Fruit fly (Drosophila melanogaster) whole organism, prepupa: ENCODE data around the gene CG13989.
A peak's percentile ranks its signal among the peaks of the same experiment; 100 is the strongest.

ENCODE experiments used
- Blimp-1 ChIP-seq: fragments of 200-800 bp; sonication (Bioruptor generic); optimal IDR thresholded peaks from 3 replicates; lab custom pipeline; 2017; ENCODE audit warnings: missing biosample characterization, missing genetic modification characterization, mild to moderate bottlenecking, moderate library complexity, missing genetic modification reagents
- CG10631 ChIP-seq: fragments of 200-800 bp; sonication (Bioruptor generic); optimal IDR thresholded peaks from 2 replicates; lab custom pipeline; 2016; ENCODE audit warnings: missing biosample characterization, missing genetic modification characterization
- CG10669 ChIP-seq: fragments of 200-800 bp; sonication (Bioruptor generic); optimal IDR thresholded peaks from 3 replicates; lab custom pipeline; 2018; ENCODE audit warnings: missing biosample characterization, mild to moderate bottlenecking, missing genetic modification characterization, moderate library complexity
- CG11294 ChIP-seq: fragments of 200-800 bp; sonication (Bioruptor generic); IDR thresholded peaks from 2 replicates; pipeline ENCODE4 v1.3.6; 2022; ENCODE audit warnings: missing biosample characterization, missing genetic modification characterization
- CG11762 ChIP-seq: fragments of 200-800 bp; sonication (Bioruptor generic); optimal IDR thresholded peaks from 3 replicates; lab custom pipeline; 2016; ENCODE audit warnings: missing biosample characterization, missing genetic modification characterization; ENCODE audit not compliant: insufficient read depth
- CG15336 ChIP-seq: fragments of 200-800 bp; sonication (Bioruptor generic); IDR thresholded peaks from 2 replicates; pipeline ENCODE4 v1.3.6; 2022; ENCODE audit warnings: missing biosample characterization, missing genetic modification characterization
- CG1621 ChIP-seq: fragments of 200-800 bp; sonication (Bioruptor generic); optimal IDR thresholded peaks from 3 replicates; lab custom pipeline; 2018; ENCODE audit warnings: missing biosample characterization, mild to moderate bottlenecking, missing genetic modification characterization
- CG16779 ChIP-seq: fragments of 200-800 bp; sonication (Bioruptor generic); optimal IDR thresholded peaks from 3 replicates; lab custom pipeline; 2017; ENCODE audit warnings: missing biosample characterization, mild to moderate bottlenecking, missing genetic modification characterization
- CG32006 ChIP-seq: fragments of 200-800 bp; sonication (Bioruptor generic); optimal IDR thresholded peaks from 3 replicates; lab custom pipeline; 2017; ENCODE audit warnings: missing biosample characterization, mild to moderate bottlenecking, missing genetic modification characterization
- CG34406 ChIP-seq: fragments of 200-800 bp; sonication (Bioruptor generic); optimal IDR thresholded peaks from 3 replicates; lab custom pipeline; 2016; ENCODE audit warnings: missing biosample characterization, missing genetic modification characterization
- CG3919 ChIP-seq: fragments of 200-800 bp; sonication (Bioruptor generic); optimal IDR thresholded peaks from 3 replicates; lab custom pipeline; 2016; ENCODE audit warnings: missing biosample characterization, missing genetic modification characterization
- CG6163 ChIP-seq: fragments of 200-800 bp; sonication (Bioruptor generic); IDR thresholded peaks from 3 replicates; pipeline ENCODE4 v1.3.6; 2022; ENCODE audit warnings: missing biosample characterization, missing genetic modification characterization
- CG6808 ChIP-seq: fragments of 200-800 bp; sonication (Bioruptor generic); optimal IDR thresholded peaks from 3 replicates; lab custom pipeline; 2017; ENCODE audit warnings: missing biosample characterization, missing genetic modification characterization, mild to moderate bottlenecking, moderate library complexity, missing genetic modification reagents
- CG6854 ChIP-seq: fragments of 200-800 bp; sonication (Bioruptor generic); optimal IDR thresholded peaks from 2 replicates; lab custom pipeline; 2017; ENCODE audit warnings: missing biosample characterization, mild to moderate bottlenecking, missing genetic modification characterization
- CG8119 ChIP-seq: fragments of 200-800 bp; sonication (Bioruptor generic); IDR thresholded peaks from 3 replicates; pipeline ENCODE4 v1.3.6; 2022; ENCODE audit warnings: missing biosample characterization, missing genetic modification characterization
- CG8319 ChIP-seq: fragments of 200-800 bp; sonication (Bioruptor generic); optimal IDR thresholded peaks from 3 replicates; lab custom pipeline; 2016; ENCODE audit warnings: missing biosample characterization, missing genetic modification characterization
- CG8632 ChIP-seq: fragments of 200-800 bp; sonication (Bioruptor generic); optimal IDR thresholded peaks from 3 replicates; lab custom pipeline; 2016; ENCODE audit warnings: missing biosample characterization, missing genetic modification characterization
- CG9139 ChIP-seq: fragments of 200-800 bp; sonication (Bioruptor generic); optimal IDR thresholded peaks from 3 replicates; lab custom pipeline; 2017; ENCODE audit warnings: missing biosample characterization, mild to moderate bottlenecking, missing genetic modification characterization
- Eip75B ChIP-seq: fragments of 200-800 bp; sonication (Bioruptor generic); optimal IDR thresholded peaks from 3 replicates; lab custom pipeline; 2016; ENCODE audit warnings: missing biosample characterization, missing genetic modification characterization
- Eip78C ChIP-seq: fragments of 200-800 bp; sonication (Bioruptor generic); peaks from one replicate; lab custom pipeline; 2016; ENCODE audit warnings: missing biosample characterization, missing genetic modification characterization
- Eip93F ChIP-seq: fragments of 200-800 bp; sonication (Bioruptor generic); optimal IDR thresholded peaks from 2 replicates; lab custom pipeline; 2016; ENCODE audit warnings: missing biosample characterization, mild to moderate bottlenecking, missing genetic modification characterization
- Ets96B ChIP-seq: fragments of 200-800 bp; optimal IDR thresholded peaks from 2 replicates; lab custom pipeline; 2019; ENCODE audit warnings: missing biosample characterization, mild to moderate bottlenecking, missing genetic modification characterization, moderate library complexity
- Hr39 ChIP-seq: fragments of 200-800 bp; sonication (Bioruptor generic); optimal IDR thresholded peaks from 2 replicates; lab custom pipeline; 2016; ENCODE audit warnings: missing biosample characterization, missing genetic modification characterization
- Hr4 ChIP-seq: fragments of 200-800 bp; sonication (Bioruptor generic); optimal IDR thresholded peaks from 3 replicates; lab custom pipeline; 2016; ENCODE audit warnings: missing biosample characterization, missing genetic modification characterization
- Lpt ChIP-seq: fragments of 200-800 bp; sonication (Bioruptor generic); optimal IDR thresholded peaks from 3 replicates; lab custom pipeline; 2016; ENCODE audit warnings: missing biosample characterization, missing genetic modification characterization
- OdsH ChIP-seq: fragments of 200-800 bp; sonication (Bioruptor generic); optimal IDR thresholded peaks from 3 replicates; lab custom pipeline; 2016; ENCODE audit warnings: missing biosample characterization, missing genetic modification characterization
- Smox ChIP-seq: fragments of 200-800 bp; sonication (Bioruptor generic); optimal IDR thresholded peaks from 3 replicates; lab custom pipeline; 2016; ENCODE audit warnings: missing biosample characterization, missing genetic modification characterization
- Sox102F ChIP-seq: fragments of 200-800 bp; sonication (Bioruptor generic); optimal IDR thresholded peaks from 2 replicates; lab custom pipeline; 2016; ENCODE audit warnings: missing biosample characterization, mild to moderate bottlenecking, missing genetic modification characterization
- Sox14 ChIP-seq: fragments of 200-800 bp; sonication (Bioruptor generic); optimal IDR thresholded peaks from 3 replicates; lab custom pipeline; 2016; ENCODE audit warnings: missing biosample characterization, missing genetic modification characterization
- acj6 ChIP-seq: fragments of 200-800 bp; sonication (Bioruptor generic); optimal IDR thresholded peaks from 3 replicates; lab custom pipeline; 2016; ENCODE audit warnings: missing biosample characterization, missing genetic modification characterization
- eg ChIP-seq: fragments of 200-800 bp; sonication (Bioruptor generic); IDR thresholded peaks from 3 replicates; pipeline ENCODE4 v1.3.6; 2022; ENCODE audit warnings: missing biosample characterization, missing genetic modification characterization
- fkh ChIP-seq: fragments of 200-800 bp; sonication (Bioruptor generic); optimal IDR thresholded peaks from 3 replicates; lab custom pipeline; 2017; ENCODE audit warnings: missing biosample characterization, mild to moderate bottlenecking, missing genetic modification characterization, moderate library complexity
- lz ChIP-seq: fragments of 200-800 bp; sonication (Bioruptor generic); optimal IDR thresholded peaks from 3 replicates; lab custom pipeline; 2016; ENCODE audit warnings: missing biosample characterization, missing genetic modification characterization
- spab ChIP-seq: fragments of 200-800 bp; sonication (Bioruptor generic); optimal IDR thresholded peaks from 2 replicates; lab custom pipeline; 2017; ENCODE audit warnings: missing biosample characterization, mild to moderate bottlenecking, missing genetic modification characterization, missing genetic modification reagents
- ss ChIP-seq, 2 experiments: fragments of 200-800 bp; sonication (Bioruptor generic); optimal IDR thresholded peaks; 2 replicates in 1 of 2; 3 replicates in 1 of 2; lab custom pipeline; 2017 to 2018; ENCODE audit warnings: mild to moderate bottlenecking in 2 of 2, missing biosample characterization in 2 of 2, missing genetic modification characterization in 2 of 2, moderate library complexity in 1 of 2
- svp ChIP-seq: fragments of 200-800 bp; sonication (Bioruptor generic); peaks from one replicate; lab custom pipeline; 2016; ENCODE audit warnings: missing biosample characterization, missing genetic modification characterization
- topi ChIP-seq: fragments of 200-800 bp; sonication (Bioruptor generic); optimal IDR thresholded peaks from 3 replicates; lab custom pipeline; 2016; ENCODE audit warnings: missing biosample characterization, missing genetic modification characterization

Gene CG13989

dm6 chr2L:6165686-6166085, 5.5 kb downstream of the CG13989 start (continued):
- TF ChIP-seq OdsH (GFP tag; lab: Kevin White, UChicago) (peak; percentile 74), CG10669 (GFP tag; lab: Kevin White, UChicago) (peak; percentile 78), Ets96B (tag; lab: Kevin White, UChicago) (peak; percentile 82), Sox14 (GFP tag; lab: Kevin White, UChicago) (peak; percentile 80), CG15336 (GFP tag; lab: Robert Waterston, UW) (no peak), fkh (GFP tag; lab: Kevin White, UChicago) (no peak), Hr39 (peak; percentile 84), CG1621 (peak; percentile 67), CG34406 (GFP tag; lab: Kevin White, UChicago) (peak; percentile 67), Eip93F (no peak), CG6854 (GFP tag; lab: Kevin White, UChicago) (no peak), CG9139 (GFP tag; lab: Kevin White, UChicago) (no peak), acj6 (GFP tag; lab: Kevin White, UChicago) (peak; percentile 71), Eip75B (peak; percentile 72), CG8632 (GFP tag; lab: Kevin White, UChicago) (peak; percentile 75)

dm6 chr2L:6169119-6169518, 8.9 kb downstream of the CG13989 start:
- TF ChIP-seq Ets96B (tag; lab: Kevin White, UChicago) (no peak), eg (GFP tag; lab: Robert Waterston, UW) (0 out of 3 replicates have a peak, but pooled peaks have one; percentile 6), CG6163 (GFP tag; lab: Robert Waterston, UW) (0 out of 3 replicates have a peak, but pooled peaks have one; percentile 20), lz (GFP tag; lab: Kevin White, UChicago) (no peak), ss (GFP tag; optimal IDR thresholded peaks at IDR 0.05; lab: Kevin White, UChicago) (peak in 1 of 2 experiments; percentile 84), CG32006 (GFP tag; lab: Kevin White, UChicago) (peak; percentile 35)

dm6 chr2L:6171166-6171565, 11.0 kb downstream of the CG13989 start:
- no peak for TF ChIP-seq CG11294 (GFP tag; lab: Robert Waterston, UW)
- TF ChIP-seq Eip75B, result no peak
- peak; percentile 66 for TF ChIP-seq svp (GFP tag; lab: Kevin White, UChicago)

- no peak for TF ChIP-seq CG8119 (GFP tag; lab: Robert Waterston, UW)
- TF ChIP-seq CG1621, result no peak
- no peak for TF ChIP-seq CG9139 (GFP tag; lab: Kevin White, UChicago)
- no peak for TF ChIP-seq CG6808 (GFP tag; lab: Kevin White, UChicago)
- TF ChIP-seq CG15336 (GFP tag; lab: Robert Waterston, UW), result no peak
- TF ChIP-seq spab (GFP tag; lab: Kevin White, UChicago), result no peak
- TF ChIP-seq Lpt (GFP tag; lab: Kevin White, UChicago), result no peak
- no peak for TF ChIP-seq Smox
- TF ChIP-seq Hr4, result no peak
- TF ChIP-seq Sox102F (GFP tag; lab: Kevin White, UChicago), result no peak
- no peak for TF ChIP-seq svp (GFP tag; lab: Kevin White, UChicago)
- no peak for TF ChIP-seq CG16779 (tag; lab: Kevin White, UChicago)
- no peak for TF ChIP-seq CG10631
- no peak for TF ChIP-seq CG8319 (GFP tag; lab: Kevin White, UChicago)
- TF ChIP-seq CG6163 (GFP tag; lab: Robert Waterston, UW), result no peak
- TF ChIP-seq topi (GFP tag; lab: Kevin White, UChicago), result no peak
- no peak for TF ChIP-seq Blimp-1
- TF ChIP-seq Eip78C (GFP tag; lab: Kevin White, UChicago), result no peak
- TF ChIP-seq CG3919 (GFP tag; lab: Kevin White, UChicago), result no peak
- TF ChIP-seq CG11762 (GFP tag; lab: Kevin White, UChicago), result no peak
Measured at dm6 chr2L:6172996-6173395, 12.8 kb downstream of the CG13989 start.
